Fruit fly (Drosophila melanogaster): ENCODE measurements around the gene CG13458.

CG13458 gene

DNA sequence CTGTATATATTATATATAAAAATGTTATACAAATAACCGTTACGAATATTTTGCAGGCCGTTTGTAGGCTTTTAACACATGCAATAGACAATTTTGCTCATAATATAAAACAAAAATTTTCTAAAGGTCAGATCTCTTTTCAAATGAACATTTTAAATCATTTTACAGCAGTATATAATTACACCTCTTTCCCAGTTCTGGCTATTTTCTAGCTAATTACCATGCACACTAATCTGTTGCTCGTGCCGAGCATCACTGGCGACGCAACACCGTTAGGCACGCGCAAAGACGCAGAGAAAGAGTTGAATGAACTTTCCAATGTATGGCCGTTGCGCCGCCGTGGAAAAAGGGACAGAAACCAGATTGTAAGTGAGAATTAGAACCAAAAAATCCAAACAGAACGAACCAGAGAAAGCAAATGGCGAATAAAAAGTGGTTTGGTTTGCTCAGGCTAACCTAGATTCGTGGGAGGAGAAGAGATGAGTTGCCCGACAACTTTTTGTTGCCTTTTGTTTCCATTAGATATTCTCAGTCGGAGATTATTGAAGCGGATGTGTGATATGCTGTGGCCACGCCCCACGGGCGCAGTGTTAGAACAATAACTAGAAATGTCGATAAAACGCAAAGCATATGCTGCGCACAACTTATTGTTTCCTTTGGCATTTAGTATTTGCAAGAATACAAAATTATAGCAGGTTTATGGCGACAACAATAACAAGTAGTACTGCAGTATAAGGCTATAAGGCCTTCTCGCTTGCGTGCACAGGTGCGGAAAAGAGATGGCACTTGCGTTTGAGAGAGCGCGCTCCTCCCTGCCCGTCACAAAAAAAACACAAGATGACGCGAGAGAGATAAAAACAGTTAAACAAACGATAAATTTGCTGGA is 28.0 kb downstream of the CG13458 start (continued):
- TF ChIP-seq CG4328 (GFP tag; optimal IDR thresholded peaks at IDR 0.05) (no peak), CG11093 (GFP tag; IDR thresholded peaks at IDR 0.05) (no peak), CG32532 (GFP tag; IDR thresholded peaks at IDR 0.05) (peak; percentile 55; the same call in 1 of the 2 replicates), mam (GFP tag; optimal IDR thresholded peaks at IDR 0.05) (peak; percentile 9), CG12299 (tag; optimal IDR thresholded peaks at IDR 0.05) (no peak), PHDP (tag; optimal IDR thresholded peaks at IDR 0.05) (no peak), Awh (GFP tag; IDR thresholded peaks at IDR 0.05) (no peak), Usf (GFP tag; optimal IDR thresholded peaks at IDR 0.05) (no peak), CG12219 (GFP tag; optimal IDR thresholded peaks at IDR 0.05) (no peak), fd102C (GFP tag; optimal IDR thresholded peaks at IDR 0.05) (no peak), ci (GFP tag; IDR thresholded peaks at IDR 0.05) (peak; percentile 22; the same call in 2 of the 3 replicates), cad (GFP tag; optimal IDR thresholded peaks at IDR 0.05) (no peak), tgo (GFP tag; IDR thresholded peaks at IDR 0.05) (0 out of 3 replicates have a peak, but pooled peaks have one; percentile 23), B-H2 (GFP tag; optimal IDR thresholded peaks at IDR 0.05) (peak; percentile 15), zf30C (GFP tag; optimal IDR thresholded peaks at IDR 0.05) (no peak), BEAF-32 (GFP tag; optimal IDR thresholded peaks at IDR 0.05) (no peak), CG14441 (GFP tag; IDR thresholded peaks at IDR 0.05) (peak; percentile 26; the same call in 1 of the 2 replicates), CG4282 (GFP tag; optimal IDR thresholded peaks at IDR 0.05) (no peak), lola (GFP tag; optimal IDR thresholded peaks at IDR 0.05) (peak in 1 of 3 experiments; percentile 39), Six4 (GFP tag; optimal IDR thresholded peaks at IDR 0.05) (no peak), so (GFP tag; IDR thresholded peaks at IDR 0.05) (no peak), CG2116 (GFP tag; optimal IDR thresholded peaks at IDR 0.05) (peak; percentile 2), CG34376 (GFP tag; optimal IDR thresholded peaks at IDR 0.05) (no peak), CG30431 (GFP tag; optimal IDR thresholded peaks at IDR 0.05) (no peak), eve (GFP tag; optimal IDR thresholded peaks at IDR 0.05) (no peak), Mrtf (GFP tag; IDR thresholded peaks at IDR 0.05) (no peak), tup (GFP tag; optimal IDR thresholded peaks at IDR 0.05) (no peak), Meics (GFP tag; optimal IDR thresholded peaks at IDR 0.05) (no peak), CG6689 (GFP tag; IDR thresholded peaks at IDR 0.05) (no peak), CG14050 (GFP tag; IDR thresholded peaks at IDR 0.05) (no peak), CG7745 (tag; optimal IDR thresholded peaks at IDR 0.05) (no peak), CG16863 (GFP tag; optimal IDR thresholded peaks at IDR 0.05) (no peak), Mes4 (GFP tag; optimal IDR thresholded peaks at IDR 0.05) (no peak), CG7786 (GFP tag; optimal IDR thresholded peaks at IDR 0.05) (no peak), CG4424 (GFP tag; optimal IDR thresholded peaks at IDR 0.05) (peak; percentile 39), D19B (GFP tag; optimal IDR thresholded peaks at IDR 0.05) (no peak), CG15514 (GFP tag; optimal IDR thresholded peaks at IDR 0.05) (peak; percentile 37), CG1603 (tag; optimal IDR thresholded peaks at IDR 0.05) (peak; percentile 26), CG17829 (tag; optimal IDR thresholded peaks at IDR 0.05) (no peak), lmd (GFP tag; IDR thresholded peaks at IDR 0.05) (peak; percentile 30), Max (GFP tag; optimal IDR thresholded peaks at IDR 0.05) (no peak), Camta (GFP tag; optimal IDR thresholded peaks at IDR 0.05) (no peak), Fer3 (tag; optimal IDR thresholded peaks at IDR 0.05) (peak; percentile 20), peb (GFP tag; IDR thresholded peaks at IDR 0.05) (no peak), zen2 (GFP tag; IDR thresholded peaks at IDR 0.05; ENCODE audit: partially characterized antibody) (no peak), Nf-YC (tag; optimal IDR thresholded peaks at IDR 0.05) (peak; percentile 20), vvl (GFP tag; IDR thresholded peaks at IDR 0.05) (peak; percentile 23), ken (GFP tag; IDR thresholded peaks at IDR 0.05) (peak; percentile 63; the same call in 1 of the 3 replicates), cato (GFP tag; optimal IDR thresholded peaks at IDR 0.05; ENCODE audit: borderline replicate concordance) (no peak)

Measured in whole organism, embryonic.